Worm (Caenorhabditis elegans): Measurements from ENCODE around the gene B0507.1.

The B0507.1 gene

ce11 chrV:8776270-8776669 lies at the start of gene B0507.1:
Gene B0507.1 (plus strand): TSS chrV:8776570.
- TF ChIP-seq ztf-11 (tag; optimal IDR thresholded peaks at IDR 0.05) = no peak
- no peak for TF ChIP-seq elt-3 (tag; optimal IDR thresholded peaks at IDR 0.05)

- TF ChIP-seq nhr-237 (tag; optimal IDR thresholded peaks at IDR 0.05) (no peak), M03D4.4 (tag; optimal IDR thresholded peaks at IDR 0.05) (no peak), unc-39 (tag; optimal IDR thresholded peaks at IDR 0.05) (no peak), nhr-2 (tag; optimal IDR thresholded peaks at IDR 0.05) (no peak), zip-8 (tag; optimal IDR thresholded peaks at IDR 0.05) (no peak), elt-1 (tag; optimal IDR thresholded peaks at IDR 0.05; ENCODE audit: borderline replicate concordance, insufficient read depth) (no peak), pha-4 (tag; optimal IDR thresholded peaks at IDR 0.05) (no peak), drap-1 (GFP tag; optimal IDR thresholded peaks at IDR 0.05) (no peak), lin-13 (tag; optimal IDR thresholded peaks at IDR 0.05) (no peak), snpc-4 (tag; optimal IDR thresholded peaks at IDR 0.05) (no peak), lin-32 (GFP tag; optimal IDR thresholded peaks at IDR 0.05) (no peak), mab-5 (tag; optimal IDR thresholded peaks at IDR 0.05) (no peak), bed-3 (GFP tag; optimal IDR thresholded peaks at IDR 0.05) (no peak), ces-1 (GFP tag; optimal IDR thresholded peaks at IDR 0.05) (no peak), mep-1 (tag; optimal IDR thresholded peaks at IDR 0.05) (no peak)
Measured at ce11 chrV:8727077-8727476, 49.3 kb upstream of the B0507.1 start, which contains the start of gene ZC196.9. Gene ZC196.9 (minus strand): TSS chrV:8727177.

- TF ChIP-seq tbx-8 (GFP tag; optimal IDR thresholded peaks at IDR 0.05) (no peak), blmp-1 (tag; optimal IDR thresholded peaks at IDR 0.05) (no peak), nhr-76 (tag; optimal IDR thresholded peaks at IDR 0.05) (no peak), nhr-2 (tag; optimal IDR thresholded peaks at IDR 0.05) (no peak), sem-2 (GFP tag; optimal IDR thresholded peaks at IDR 0.05) (no peak), snpc-4 (tag; optimal IDR thresholded peaks at IDR 0.05) (no peak), nhr-28 (tag; optimal IDR thresholded peaks at IDR 0.05) (no peak), zip-8 (tag; optimal IDR thresholded peaks at IDR 0.05) (no peak), unc-120 (tag; optimal IDR thresholded peaks at IDR 0.05; ENCODE audit: poor library complexity, severe bottlenecking) (no peak), pha-4 (tag; optimal IDR thresholded peaks at IDR 0.05) (no peak), drap-1 (GFP tag; optimal IDR thresholded peaks at IDR 0.05) (no peak)
Measured at ce11 chrV:8729100-8729499, 47.3 kb upstream of the B0507.1 start, which contains the start of gene ZC196.5. Gene ZC196.5 (plus strand): TSS chrV:8729400.

- TF ChIP-seq ces-1 (GFP tag; optimal IDR thresholded peaks at IDR 0.05) = no peak
- TF ChIP-seq nhr-237 (tag; optimal IDR thresholded peaks at IDR 0.05) = no peak
- no peak for TF ChIP-seq unc-62 (GFP tag; optimal IDR thresholded peaks at IDR 0.05)
- no peak for TF ChIP-seq lin-32 (GFP tag; optimal IDR thresholded peaks at IDR 0.05)
- no peak for TF ChIP-seq sem-2 (GFP tag; optimal IDR thresholded peaks at IDR 0.05)
- TF ChIP-seq lin-13 (tag; optimal IDR thresholded peaks at IDR 0.05) = no peak
- no peak for TF ChIP-seq nhr-2 (tag; optimal IDR thresholded peaks at IDR 0.05)
- TF ChIP-seq pha-4 (tag; optimal IDR thresholded peaks at IDR 0.05) = no peak
- no peak for TF ChIP-seq hlh-1 (tag; optimal IDR thresholded peaks at IDR 0.05)
- TF ChIP-seq ceh-43 (GFP tag; optimal IDR thresholded peaks at IDR 0.05) = no peak
- no peak for TF ChIP-seq mep-1 (tag; optimal IDR thresholded peaks at IDR 0.05)
- no peak for TF ChIP-seq tbx-8 (GFP tag; optimal IDR thresholded peaks at IDR 0.05)
- TF ChIP-seq lsy-2 (tag; optimal IDR thresholded peaks at IDR 0.05) = no peak
- no peak for TF ChIP-seq blmp-1 (tag; optimal IDR thresholded peaks at IDR 0.05)
- TF ChIP-seq ztf-11 (tag; optimal IDR thresholded peaks at IDR 0.05) = no peak
- TF ChIP-seq nhr-28 (tag; optimal IDR thresholded peaks at IDR 0.05) = no peak
- TF ChIP-seq bed-3 (GFP tag; optimal IDR thresholded peaks at IDR 0.05) = no peak
- TF ChIP-seq ceh-83 (GFP tag; optimal IDR thresholded peaks at IDR 0.05) = no peak
- no peak for TF ChIP-seq unc-120 (tag; optimal IDR thresholded peaks at IDR 0.05; ENCODE audit: poor library complexity, severe bottlenecking)
- TF ChIP-seq M03D4.4 (tag; optimal IDR thresholded peaks at IDR 0.05) = no peak
Measured at ce11 chrV:8730991-8731390, 45.4 kb upstream of the B0507.1 start.

DNA sequence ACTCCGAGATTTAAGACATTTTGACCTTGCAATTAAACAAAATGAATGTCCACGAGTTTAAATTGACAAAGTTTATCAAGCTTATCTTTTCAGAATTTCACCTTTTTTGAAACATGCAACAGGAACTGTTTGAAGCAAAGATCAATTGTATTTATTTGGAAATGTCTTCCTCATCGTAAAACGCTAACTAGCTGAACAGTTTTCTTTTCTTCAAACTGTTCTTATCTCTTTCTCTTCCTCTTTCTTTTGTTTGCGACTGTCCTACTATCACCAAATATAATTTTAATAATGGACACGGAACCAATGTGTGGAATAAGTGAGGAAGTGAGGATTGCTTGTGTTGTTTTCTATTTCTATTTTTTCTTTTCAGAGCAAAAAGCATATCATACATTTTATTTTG lies 43.4 kb upstream of the B0507.1 start, which contains the start of gene ZC196.4:
Gene ZC196.4, plus strand, starts transcription at position 173 of the 400 bp plus-strand sequence.
- TF ChIP-seq snpc-4 (tag; optimal IDR thresholded peaks at IDR 0.05) (no peak), unc-39 (tag; optimal IDR thresholded peaks at IDR 0.05) (no peak)

- no peak for TF ChIP-seq elt-3 (tag; optimal IDR thresholded peaks at IDR 0.05)
- TF ChIP-seq bed-3 (GFP tag; optimal IDR thresholded peaks at IDR 0.05) = no peak
- TF ChIP-seq nhr-28 (tag; optimal IDR thresholded peaks at IDR 0.05) = no peak
- TF ChIP-seq lin-13 (tag; optimal IDR thresholded peaks at IDR 0.05) = no peak
Measured at ce11 chrV:8736369-8736768, 40.0 kb upstream of the B0507.1 start, which contains the start of gene ZC196.3. Gene ZC196.3 (plus strand): TSS chrV:8736669.
